Fruit fly (Drosophila melanogaster) S2 (cell line): ENCODE data around the gene Ras85D.

Experiments
- CG8478 ChIP-seq: fragments of >200 bp; optimal IDR thresholded peaks from 2 replicates; lab custom pipeline; 2018
- CTCF ChIP-seq, 2 experiments: fragments of >200 bp; optimal IDR thresholded peaks; 2 replicates each; lab custom pipeline; 2018

dm6 chr3R:9555334-9555974 lies 42.6 kb upstream of the Ras85D start, which contains the start of the genes CG9386 and BckdhA:
- TF ChIP-seq CG8478 (lab: Kevin White, UChicago) (no peak), CTCF (optimal IDR thresholded peaks at IDR 0.05; lab: Kevin White, UChicago) (no peak)
